Worm (Caenorhabditis elegans): ENCODE measurements around the gene eef-1A.1.

DNA sequence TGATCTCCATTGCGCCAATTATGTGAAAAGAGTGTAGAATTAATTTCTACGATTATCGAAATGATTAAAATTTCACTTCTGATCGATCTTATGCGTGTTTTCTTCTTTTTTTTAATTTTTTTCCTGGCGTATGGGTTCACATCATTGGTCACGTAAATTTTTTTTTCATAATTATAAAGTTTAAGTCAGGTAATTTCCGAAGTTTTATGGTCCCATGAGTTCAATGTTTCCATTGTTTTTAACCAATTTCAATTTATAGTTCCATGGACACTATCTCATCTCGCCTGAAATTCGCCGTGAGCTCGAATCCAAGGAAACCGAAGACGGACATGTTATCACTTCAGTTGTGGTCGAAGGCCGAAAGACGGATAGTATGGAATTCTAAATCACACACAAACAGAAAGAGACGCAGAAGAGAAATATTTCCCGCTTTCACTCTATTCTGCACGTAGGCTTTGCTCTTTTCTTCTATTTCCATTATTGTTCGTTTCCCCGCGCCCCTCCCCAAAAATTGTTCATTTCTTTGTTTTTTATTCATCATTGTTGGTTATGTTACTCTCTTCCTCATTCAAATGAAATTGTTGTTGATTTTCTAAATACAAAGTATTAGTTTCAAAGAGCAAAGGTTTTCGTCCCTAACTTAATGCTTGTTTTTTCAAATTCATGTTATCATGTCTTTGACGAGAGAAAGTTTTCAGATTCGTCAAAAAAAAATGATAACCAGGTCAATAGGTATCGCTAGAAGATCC, 36.1 kb downstream of the eef-1A.1 start, which contains the start of the genes F57B9.8 and coq-2:
- TF ChIP-seq ztf-11 (tag; optimal IDR thresholded peaks at IDR 0.05) (no peak), elt-3 (tag; optimal IDR thresholded peaks at IDR 0.05) (no peak), cnd-1 (tag; optimal IDR thresholded peaks at IDR 0.05) (no peak), lin-13 (tag; optimal IDR thresholded peaks at IDR 0.05) (no peak), snpc-4 (tag; optimal IDR thresholded peaks at IDR 0.05) (no peak), unc-62 (GFP tag; optimal IDR thresholded peaks at IDR 0.05) (no peak), ceh-39 (tag; optimal IDR thresholded peaks at IDR 0.05) (no peak), nhr-28 (tag; optimal IDR thresholded peaks at IDR 0.05) (no peak), nhr-76 (tag; optimal IDR thresholded peaks at IDR 0.05) (no peak), mep-1 (tag; optimal IDR thresholded peaks at IDR 0.05) (no peak), unc-39 (tag; optimal IDR thresholded peaks at IDR 0.05) (no peak)
